Worm (Caenorhabditis elegans) whole organism, L4 larva: ENCODE results near the gene T09A12.8.

Experiments
- D1046.2 ChIP-seq: fragments of 200-800 bp; sonication (Bioruptor generic); IDR thresholded peaks from 2 replicates; pipeline ENCODE4 v1.3.6; 2022; ENCODE audit warnings: missing genetic modification characterization, missing compliant biosample characterization
- F37D6.2 ChIP-seq: sonication (generic microtip); optimal IDR thresholded peaks from 2 replicates; lab custom pipeline; 2016; ENCODE audit warnings: mild to moderate bottlenecking, missing genetic modification characterization, missing compliant biosample characterization
- T26A8.4 ChIP-seq: fragments of 200-800 bp; sonication (Bioruptor generic); IDR thresholded peaks from 2 replicates; pipeline ENCODE4 v1.3.6; 2022; ENCODE audit warnings: missing genetic modification characterization, missing compliant biosample characterization
- aha-1 ChIP-seq: fragments of 150-350 bp; peaks from one replicate; lab custom pipeline; 2014; ENCODE audit warnings: missing biosample characterization, missing genetic modification characterization
- ama-1 ChIP-seq: fragments of 150-350 bp; optimal IDR thresholded peaks from 2 replicates; lab custom pipeline; 2014; ENCODE audit warnings: inconsistent platforms, mixed read lengths
- fkh-10 ChIP-seq: fragments of 150-350 bp; optimal IDR thresholded peaks from 2 replicates; lab custom pipeline; 2014; ENCODE audit warnings: missing biosample characterization, missing genetic modification reagents, missing genetic modification characterization
- gei-8 ChIP-seq: fragments of 200-800 bp; sonication (Bioruptor generic); optimal IDR thresholded peaks from 2 replicates; lab custom pipeline; 2018; ENCODE audit warnings: mild to moderate bottlenecking, missing genetic modification characterization, missing compliant biosample characterization
- lim-7 ChIP-seq: fragments of 200-800 bp; sonication (Bioruptor generic); IDR thresholded peaks from 2 replicates; pipeline ENCODE4 v1.3.6; 2022; ENCODE audit warnings: missing genetic modification characterization, missing compliant biosample characterization
- lin-29 ChIP-seq: fragments of 200-800 bp; sonication (Bioruptor generic); IDR thresholded peaks from 2 replicates; pipeline ENCODE4 v1.3.6; 2022; ENCODE audit warnings: missing genetic modification reagents, missing genetic modification characterization, missing compliant biosample characterization
- mep-1 ChIP-seq: fragments of 150-350 bp; sonication (generic microtip); optimal IDR thresholded peaks from 3 replicates; lab custom pipeline; 2014; ENCODE audit warnings: missing biosample characterization, missing genetic modification characterization
- nhr-11 ChIP-seq: fragments of 150-350 bp; optimal IDR thresholded peaks from 2 replicates; lab custom pipeline; 2014; ENCODE audit warnings: missing biosample characterization, missing genetic modification characterization
- nhr-28 ChIP-seq: fragments of 150-350 bp; optimal IDR thresholded peaks from 2 replicates; lab custom pipeline; 2014; ENCODE audit warnings: missing biosample characterization, missing genetic modification characterization
- nhr-41 ChIP-seq: fragments of 200-800 bp; sonication (Bioruptor generic); IDR thresholded peaks from 2 replicates; pipeline ENCODE4 v1.3.6; 2022; ENCODE audit warnings: missing genetic modification reagents, missing genetic modification characterization, missing compliant biosample characterization
- nhr-42 ChIP-seq: fragments of 200-800 bp; sonication (Bioruptor generic); IDR thresholded peaks from 2 replicates; pipeline ENCODE4 v1.3.6; 2022; ENCODE audit warnings: missing genetic modification characterization, missing compliant biosample characterization
- pqm-1 ChIP-seq: sonication (generic microtip); optimal IDR thresholded peaks from 2 replicates; lab custom pipeline; 2017; ENCODE audit warnings: missing biosample characterization, missing genetic modification characterization
- set-16 ChIP-seq: fragments of 200-800 bp; sonication (Bioruptor generic); IDR thresholded peaks from 2 replicates; pipeline ENCODE4 v1.3.6; 2022; ENCODE audit warnings: missing genetic modification reagents, missing genetic modification characterization, missing compliant biosample characterization
- snpc-1.2 ChIP-seq: fragments of 200-800 bp; sonication (Bioruptor generic); IDR thresholded peaks from 2 replicates; pipeline ENCODE4 v1.3.6; 2022; ENCODE audit warnings: missing genetic modification reagents, missing genetic modification characterization, missing compliant biosample characterization
- tag-97 ChIP-seq: fragments of 200-800 bp; sonication (Bioruptor generic); IDR thresholded peaks from 2 replicates; pipeline ENCODE4 v1.3.6; 2022; ENCODE audit warnings: missing genetic modification characterization, missing compliant biosample characterization
- unc-62 ChIP-seq, 3 experiments: fragments of 150-350 bp in 1 of 3; sonication (generic microtip); optimal IDR thresholded peaks in 2 of 3; peaks in 1 of 3; 1 replicate in 1 of 3; 2 replicates in 2 of 3; lab custom pipeline; 2014 to 2017; ENCODE audit warnings: missing biosample characterization in 3 of 3, missing genetic modification characterization in 3 of 3, missing genetic modification reagents in 3 of 3, missing genotype in 1 of 3
- vab-7 ChIP-seq: fragments of 200-800 bp; sonication (Bioruptor generic); IDR thresholded peaks from 2 replicates; pipeline ENCODE4 v1.3.6; 2022; ENCODE audit warnings: missing genetic modification reagents, missing genetic modification characterization, missing compliant biosample characterization

Gene T09A12.8

DNA sequence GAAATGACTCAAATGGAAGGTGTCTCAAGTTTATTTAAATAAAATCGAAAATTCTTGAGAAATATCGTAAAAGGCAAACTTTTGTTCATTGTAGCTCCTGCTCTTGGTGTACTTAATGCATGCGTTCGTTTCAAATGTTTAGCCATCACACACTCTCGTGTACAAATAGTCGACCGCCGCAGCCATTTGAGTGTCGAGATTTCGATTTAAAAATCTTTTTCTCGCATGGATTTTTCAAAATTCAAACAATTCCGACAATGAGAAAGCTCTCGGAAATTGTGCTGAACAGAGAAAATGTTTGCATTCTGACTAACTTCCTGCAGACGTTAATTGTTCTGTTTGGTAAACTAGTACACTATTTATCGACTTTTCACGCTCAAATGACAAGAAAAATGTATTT is 44.2 kb downstream of the T09A12.8 start:
- TF ChIP-seq tag-97 (GFP tag; lab: Robert Waterston, UW) (no peak), mep-1 (tag; lab: Kevin White, UChicago) (no peak), lim-7 (no peak), unc-62 (GFP tag; optimal IDR thresholded peaks at IDR 0.05 in 1 of 2; lab: Kevin White, UChicago) (peak in 1 of 2 experiments; percentile 86), unc-62 (tag; optimal IDR thresholded peaks at IDR 0.05; lab: Kevin White, UChicago) (no peak)

DNA sequence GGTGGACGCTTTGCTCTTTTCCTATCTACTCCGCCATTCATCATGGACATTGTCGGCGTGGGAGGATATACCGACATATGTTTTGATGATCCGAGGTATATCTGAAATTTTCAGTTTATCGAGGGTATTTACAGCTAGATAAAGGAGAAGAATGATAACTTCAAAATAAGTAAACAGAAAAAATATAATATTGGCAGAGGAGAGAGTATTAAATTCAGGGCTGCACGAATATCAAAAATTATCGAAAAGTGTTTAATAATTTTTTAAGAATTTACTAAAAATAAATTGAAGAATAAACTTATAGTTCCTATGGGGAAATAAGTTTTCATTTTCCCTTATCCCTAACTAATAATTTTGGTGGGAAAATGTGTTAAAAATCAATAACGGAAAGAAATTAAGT is 44.6 kb downstream of the T09A12.8 start, which contains the start of gene wsp-1:
wsp-1 (minus strand) TSS at position 101 of the 400 bp plus-strand sequence.
- TF ChIP-seq snpc-1.2 (GFP tag; lab: Robert Waterston, UW): no peak
- TF ChIP-seq lin-29 (GFP tag; lab: Robert Waterston, UW): no peak
- no peak for TF ChIP-seq nhr-42 (GFP tag; lab: Robert Waterston, UW)
- TF ChIP-seq D1046.2 (GFP tag; lab: Robert Waterston, UW): no peak
- no peak for TF ChIP-seq T26A8.4 (GFP tag; lab: Robert Waterston, UW)
- TF ChIP-seq nhr-11 (tag; lab: Kevin White, UChicago): no peak
- no peak for TF ChIP-seq ama-1
- TF ChIP-seq, all 104 proteins: peak for 0

ce11 chrIV:8192878-8193277 is 50.6 kb downstream of the T09A12.8 start:
- TF ChIP-seq vab-7 (GFP tag; lab: Robert Waterston, UW) (no peak), pqm-1 (tag; lab: Kevin White, UChicago) (no peak), nhr-28 (no peak), aha-1 (tag; lab: Kevin White, UChicago) (peak; percentile 45), fkh-10 (GFP tag; lab: Kevin White, UChicago) (no peak), gei-8 (GFP tag; lab: Kevin White, UChicago) (no peak), F37D6.2 (tag; lab: Kevin White, UChicago) (no peak), set-16 (GFP tag; lab: Robert Waterston, UW) (peak; percentile 66), nhr-41 (GFP tag; lab: Robert Waterston, UW) (no peak)
